Worm (Caenorhabditis elegans) whole organism, midembryonic: ENCODE data around the gene Y77E11A.8.

Source experiments
- T22C8.4 ChIP-seq: fragments of 200-800 bp; sonication (Bioruptor generic); IDR thresholded peaks from 2 replicates; pipeline ENCODE4 v1.3.6; 2022; ENCODE audit warnings: missing genetic modification characterization, missing compliant biosample characterization
- cog-1 ChIP-seq: sonication (generic microtip); optimal IDR thresholded peaks from 2 replicates; lab custom pipeline; 2016; ENCODE audit warnings: missing genetic modification characterization, missing compliant biosample characterization
- flt-1 ChIP-seq: fragments of 200-800 bp; sonication (Bioruptor generic); IDR thresholded peaks from 2 replicates; pipeline ENCODE4 v1.3.6; 2022; ENCODE audit warnings: missing genetic modification characterization, missing compliant biosample characterization
- med-1 ChIP-seq: sonication (generic microtip); optimal IDR thresholded peaks from 2 replicates; lab custom pipeline; 2017; ENCODE audit warnings: missing genetic modification characterization, mild to moderate bottlenecking, missing compliant biosample characterization, antibody characterized with exemption, missing genetic modification reagents; ENCODE audit not compliant: insufficient read depth
- tab-1 ChIP-seq: fragments of 200-800 bp; sonication (Bioruptor generic); IDR thresholded peaks from 2 replicates; pipeline ENCODE4 v1.3.6; 2022; ENCODE audit warnings: missing genetic modification characterization, missing compliant biosample characterization
- ztf-23 ChIP-seq: fragments of 200-800 bp; sonication (Bioruptor generic); IDR thresholded peaks from 2 replicates; pipeline ENCODE4 v1.3.6; 2022; ENCODE audit warnings: missing genetic modification reagents, missing genetic modification characterization, missing compliant biosample characterization
- ztf-29 ChIP-seq: fragments of 200-800 bp; sonication (Bioruptor generic); IDR thresholded peaks from 2 replicates; pipeline ENCODE4 v1.3.6; 2022; ENCODE audit warnings: missing genetic modification reagents, missing genetic modification characterization, missing compliant biosample characterization

ce11 chrIV:1435159-1435558 is 10.3 kb upstream of the Y77E11A.8 start:
- no peak for TF ChIP-seq med-1
- TF ChIP-seq ztf-29 (GFP tag; lab: Robert Waterston, UW) = no peak
- no peak for TF ChIP-seq cog-1 (tag; lab: Kevin White, UChicago)
- TF ChIP-seq tab-1 (GFP tag; lab: Robert Waterston, UW) = no peak
- TF ChIP-seq flt-1 (GFP tag; lab: Robert Waterston, UW) = no peak
- TF ChIP-seq T22C8.4 (GFP tag; lab: Robert Waterston, UW) = peak; percentile 97
- TF ChIP-seq ztf-23 (GFP tag; lab: Robert Waterston, UW) = no peak
